Worm (Caenorhabditis elegans) whole organism, late embryonic: ENCODE data around the gene C46F11.5.
A peak's percentile ranks its signal among the peaks of the same experiment; 100 is the strongest.

Experiments used
- C08G9.2 ChIP-seq: sonication (generic microtip); optimal IDR thresholded peaks from 2 replicates; lab custom pipeline; 2016; ENCODE audit warnings: mild to moderate bottlenecking, missing genetic modification characterization, moderate library complexity, missing compliant biosample characterization
- F13H6.1 ChIP-seq: sonication (generic microtip); optimal IDR thresholded peaks from 2 replicates; lab custom pipeline; 2016; ENCODE audit warnings: missing genetic modification characterization, missing compliant biosample characterization
- T23F11.4 ChIP-seq: fragments of 200-800 bp; sonication (Bioruptor generic); optimal IDR thresholded peaks from 2 replicates; lab custom pipeline; 2018; ENCODE audit warnings: mild to moderate bottlenecking, missing genetic modification characterization, missing compliant biosample characterization
- ceh-14 ChIP-seq: sonication (generic microtip); optimal IDR thresholded peaks from 2 replicates; lab custom pipeline; 2016; ENCODE audit warnings: missing genotype, missing genetic modification characterization, missing compliant biosample characterization
- ceh-31 ChIP-seq: sonication (generic microtip); optimal IDR thresholded peaks from 2 replicates; lab custom pipeline; 2016; ENCODE audit warnings: missing genetic modification characterization, missing compliant biosample characterization
- ceh-9 ChIP-seq: sonication (generic microtip); optimal IDR thresholded peaks from 2 replicates; lab custom pipeline; 2016; ENCODE audit warnings: mild to moderate bottlenecking, missing genetic modification characterization, inconsistent platforms, missing compliant biosample characterization
- elt-2 ChIP-seq: sonication (generic microtip); optimal IDR thresholded peaks from 2 replicates; lab custom pipeline; 2016; ENCODE audit warnings: missing genetic modification reagents, missing genetic modification characterization, missing compliant biosample characterization
- fkh-10 ChIP-seq: fragments of 150-350 bp; optimal IDR thresholded peaks from 2 replicates; lab custom pipeline; 2014; ENCODE audit warnings: missing biosample characterization, missing genetic modification reagents, missing genetic modification characterization
- nhr-11 ChIP-seq: fragments of 150-350 bp; optimal IDR thresholded peaks from 2 replicates; lab custom pipeline; 2014; ENCODE audit warnings: missing biosample characterization, missing genetic modification characterization
- nhr-232 ChIP-seq: sonication (generic microtip); optimal IDR thresholded peaks from 2 replicates; lab custom pipeline; 2016; ENCODE audit warnings: missing genetic modification characterization, missing compliant biosample characterization
- pqm-1 ChIP-seq: sonication (generic microtip); optimal IDR thresholded peaks from 2 replicates; lab custom pipeline; 2016; ENCODE audit warnings: missing genetic modification characterization, missing compliant biosample characterization
- rnt-1 ChIP-seq: sonication (generic microtip); optimal IDR thresholded peaks from 2 replicates; lab custom pipeline; 2016; ENCODE audit warnings: missing genetic modification characterization, missing compliant biosample characterization
- unc-86 ChIP-seq: sonication (generic microtip); optimal IDR thresholded peaks from 2 replicates; lab custom pipeline; 2016; ENCODE audit warnings: missing genetic modification characterization, missing compliant biosample characterization
- ztf-16 ChIP-seq: sonication (generic microtip); optimal IDR thresholded peaks from 2 replicates; lab custom pipeline; 2017; ENCODE audit warnings: missing genetic modification characterization, missing compliant biosample characterization

- no peak for TF ChIP-seq nhr-232 (tag; lab: Kevin White, UChicago)
- TF ChIP-seq T23F11.4 (GFP tag; lab: Kevin White, UChicago) = no peak
- TF ChIP-seq ztf-16 (tag; lab: Kevin White, UChicago) = no peak
- no peak for TF ChIP-seq F13H6.1 (tag; lab: Kevin White, UChicago)
- TF ChIP-seq fkh-10 (GFP tag; lab: Kevin White, UChicago) = no peak
- TF ChIP-seq pqm-1 (tag; lab: Kevin White, UChicago) = no peak
- TF ChIP-seq rnt-1 (tag; lab: Kevin White, UChicago) = no peak
- peak; percentile 47 for TF ChIP-seq ceh-31 (tag; lab: Kevin White, UChicago)
- no peak for TF ChIP-seq nhr-11 (tag; lab: Kevin White, UChicago)
- no peak for TF ChIP-seq ceh-9 (tag; lab: Kevin White, UChicago)
- no peak for TF ChIP-seq unc-86 (tag; lab: Kevin White, UChicago)
- no peak for TF ChIP-seq ceh-14 (tag; lab: Kevin White, UChicago)
- TF ChIP-seq elt-2 (tag; lab: Kevin White, UChicago) = no peak
- no peak for TF ChIP-seq C08G9.2 (tag; lab: Kevin White, UChicago)
Measured at ce11 chrIII:3701411-3702310, 44.3 kb upstream of the C46F11.5 start, which contains the start of the genes pdi-1 and C14B1.2.
